Worm (Caenorhabditis elegans) whole organism, early embryonic: ENCODE data around the gene H03E18.2.

Experiments
- B0310.2 ChIP-seq: sonication (generic microtip); optimal IDR thresholded peaks from 2 replicates; lab custom pipeline; 2016; ENCODE audit warnings: mild to moderate bottlenecking, missing genetic modification characterization, missing compliant biosample characterization
- F13C5.2 ChIP-seq: sonication (generic microtip); optimal IDR thresholded peaks from 2 replicates; lab custom pipeline; 2017; ENCODE audit warnings: mild to moderate bottlenecking, missing genetic modification characterization, inconsistent platforms, missing compliant biosample characterization
- aly-1 ChIP-seq: sonication (generic microtip); optimal IDR thresholded peaks from 2 replicates; lab custom pipeline; 2016; ENCODE audit warnings: missing genetic modification characterization, missing compliant biosample characterization
- ama-1 ChIP-seq: fragments of 150-350 bp; optimal IDR thresholded peaks from 2 replicates; lab custom pipeline; 2014
- ceh-36 ChIP-seq: sonication (generic microtip); optimal IDR thresholded peaks from 2 replicates; lab custom pipeline; 2016; ENCODE audit warnings: missing genetic modification characterization, inconsistent platforms, missing compliant biosample characterization
- ets-7 ChIP-seq: sonication (generic microtip); optimal IDR thresholded peaks from 2 replicates; lab custom pipeline; 2016; ENCODE audit warnings: missing genotype, missing genetic modification characterization, missing compliant biosample characterization
- flt-1 ChIP-seq: fragments of 200-800 bp; sonication (Bioruptor generic); IDR thresholded peaks from 2 replicates; pipeline ENCODE4 v1.3.6; 2022; ENCODE audit warnings: missing genetic modification characterization, missing compliant biosample characterization
- hmbx-1 ChIP-seq: sonication (generic microtip); optimal IDR thresholded peaks from 2 replicates; lab custom pipeline; 2016; ENCODE audit warnings: mild to moderate bottlenecking, missing genetic modification characterization, missing compliant biosample characterization
- hmg-4 ChIP-seq: fragments of 200-800 bp; sonication (Bioruptor generic); optimal IDR thresholded peaks from 2 replicates; lab custom pipeline; 2018; ENCODE audit warnings: mild to moderate bottlenecking, missing genetic modification characterization, missing compliant biosample characterization
- hnd-1 ChIP-seq: sonication (generic microtip); optimal IDR thresholded peaks from 2 replicates; lab custom pipeline; 2016; ENCODE audit warnings: missing genetic modification characterization, missing compliant biosample characterization
- tbx-11 ChIP-seq: fragments of 200-800 bp; sonication (Bioruptor generic); IDR thresholded peaks from 2 replicates; pipeline ENCODE4 v1.3.6; 2022; ENCODE audit warnings: missing genetic modification characterization, missing compliant biosample characterization
- tra-4 ChIP-seq: sonication (generic microtip); optimal IDR thresholded peaks from 2 replicates; lab custom pipeline; 2017; ENCODE audit warnings: missing genetic modification characterization, missing compliant biosample characterization

DNA sequence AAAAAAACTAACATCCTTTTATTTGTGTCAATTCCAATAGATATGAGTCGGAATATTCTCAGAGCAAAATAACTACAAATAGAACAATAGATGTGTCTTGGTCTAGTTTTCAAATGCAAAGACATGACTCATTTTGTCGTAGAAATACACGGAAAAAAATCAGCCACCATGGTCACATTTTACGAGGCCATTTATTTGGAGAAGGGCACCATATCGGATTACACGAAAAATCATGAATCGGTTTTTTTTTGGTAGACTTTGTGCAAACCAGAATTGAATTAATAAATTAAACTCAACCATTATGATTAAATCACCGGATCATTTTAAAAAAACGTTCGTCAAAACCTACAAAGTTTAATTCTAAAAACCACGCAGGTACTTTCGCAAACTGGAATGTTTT lies at the start of gene H03E18.2:
- TF ChIP-seq F13C5.2 (tag; lab: Kevin White, UChicago): no peak
- TF ChIP-seq hnd-1 (tag; lab: Kevin White, UChicago): no peak
- no peak for TF ChIP-seq ets-7 (tag; lab: Kevin White, UChicago)
- TF ChIP-seq ceh-36: no peak
- TF ChIP-seq ama-1 (lab: Kevin White, UChicago): no peak
- TF ChIP-seq B0310.2 (tag; lab: Kevin White, UChicago): no peak
- no peak for TF ChIP-seq hmg-4 (GFP tag; lab: Kevin White, UChicago)
- no peak for TF ChIP-seq tra-4 (tag; lab: Kevin White, UChicago)
- TF ChIP-seq tbx-11: no peak
- TF ChIP-seq aly-1 (tag; lab: Kevin White, UChicago): no peak
- TF ChIP-seq flt-1 (GFP tag; lab: Robert Waterston, UW): no peak
- TF ChIP-seq hmbx-1: no peak
